Fruit fly (Drosophila melanogaster) whole organism, embryonic: ENCODE results near the gene Rab9E.

Experiments used
- Ada2b ChIP-seq: fragments of 200-800 bp; sonication (Bioruptor generic); IDR thresholded peaks from 2 replicates; pipeline ENCODE4 v1.3.6; 2022; ENCODE audit warnings: missing biosample characterization, missing genetic modification characterization
- Bdp1 ChIP-seq: fragments of 200-800 bp; sonication (Bioruptor generic); optimal IDR thresholded peaks from 3 replicates; lab custom pipeline; 2016; ENCODE audit warnings: missing biosample characterization, missing genetic modification characterization
- BtbVII ChIP-seq: fragments of 200-800 bp; sonication (Bioruptor generic); optimal IDR thresholded peaks from 3 replicates; lab custom pipeline; 2017; ENCODE audit warnings: missing biosample characterization, mild to moderate bottlenecking, missing genetic modification characterization
- C15 ChIP-seq: fragments of 200-800 bp; sonication (Bioruptor generic); IDR thresholded peaks from 3 replicates; pipeline ENCODE4 v1.3.6; 2022; ENCODE audit warnings: missing biosample characterization, missing genetic modification characterization
- CG12155 ChIP-seq: fragments of 200-800 bp; sonication (Bioruptor generic); optimal IDR thresholded peaks from 3 replicates; lab custom pipeline; 2016; ENCODE audit warnings: missing biosample characterization, missing genetic modification characterization
- CG12219 ChIP-seq: fragments of 200-800 bp; sonication (Bioruptor generic); optimal IDR thresholded peaks from 3 replicates; lab custom pipeline; 2018; ENCODE audit warnings: missing biosample characterization, mild to moderate bottlenecking, missing genetic modification characterization
- CG14965 ChIP-seq: fragments of 200-800 bp; sonication (Bioruptor generic); optimal IDR thresholded peaks from 2 replicates; lab custom pipeline; 2016; ENCODE audit warnings: missing biosample characterization, missing genetic modification characterization, borderline replicate concordance
- CG1529 ChIP-seq: fragments of 200-800 bp; sonication (Bioruptor generic); optimal IDR thresholded peaks from 3 replicates; lab custom pipeline; 2018; ENCODE audit warnings: missing biosample characterization, missing genetic modification characterization
- CG17568 ChIP-seq: fragments of 200-800 bp; sonication (Bioruptor generic); optimal IDR thresholded peaks from 2 replicates; lab custom pipeline; 2018; ENCODE audit warnings: missing biosample characterization, mild to moderate bottlenecking, missing genetic modification characterization, moderate library complexity
- CG17612 ChIP-seq: fragments of 200-800 bp; sonication (Bioruptor generic); IDR thresholded peaks from 2 replicates; pipeline ENCODE4 v1.3.6; 2022; ENCODE audit warnings: missing biosample characterization, missing genetic modification characterization
- CG1792 ChIP-seq: fragments of 200-800 bp; sonication (Bioruptor generic); optimal IDR thresholded peaks from 2 replicates; lab custom pipeline; 2016; ENCODE audit warnings: missing biosample characterization, missing genetic modification characterization
- CG18476 ChIP-seq: fragments of 200-800 bp; sonication (Bioruptor generic); optimal IDR thresholded peaks from 2 replicates; lab custom pipeline; 2016; ENCODE audit warnings: missing biosample characterization, mild to moderate bottlenecking, missing genetic modification characterization
- CG2116 ChIP-seq: fragments of 200-800 bp; sonication (Bioruptor generic); optimal IDR thresholded peaks from 3 replicates; lab custom pipeline; 2018; ENCODE audit warnings: missing biosample characterization, mild to moderate bottlenecking, missing genetic modification characterization
- CG2120 ChIP-seq: fragments of 200-800 bp; sonication (Bioruptor generic); optimal IDR thresholded peaks from 3 replicates; lab custom pipeline; 2016; ENCODE audit warnings: missing biosample characterization, missing genetic modification characterization
- CG32772 ChIP-seq: fragments of 200-800 bp; sonication (Bioruptor generic); IDR thresholded peaks from 2 replicates; pipeline ENCODE4 v1.3.6; 2022; ENCODE audit warnings: missing biosample characterization, missing genetic modification characterization
- CG3281 ChIP-seq: fragments of 200-800 bp; sonication (Bioruptor generic); optimal IDR thresholded peaks from 3 replicates; lab custom pipeline; 2017; ENCODE audit warnings: missing biosample characterization, mild to moderate bottlenecking, missing genetic modification characterization
- CG7963 ChIP-seq: fragments of 200-800 bp; sonication (Bioruptor generic); IDR thresholded peaks from 3 replicates; pipeline ENCODE4 v1.3.6; 2022; ENCODE audit warnings: missing biosample characterization, missing genetic modification characterization; ENCODE audit not compliant: partially characterized antibody
- CG8290 ChIP-seq, 3 experiments: fragments of 200-800 bp; sonication (Bioruptor generic); optimal IDR thresholded peaks; 2 replicates each; lab custom pipeline; 2016 to 2019; ENCODE audit warnings: missing biosample characterization in 3 of 3, missing genetic modification characterization in 3 of 3, mild to moderate bottlenecking in 2 of 3, moderate library complexity in 1 of 3
- CG8478 ChIP-seq: fragments of >200 bp; optimal IDR thresholded peaks from 2 replicates; lab custom pipeline; 2018
- CG8924 ChIP-seq: fragments of 200-800 bp; optimal IDR thresholded peaks from 3 replicates; lab custom pipeline; 2019; ENCODE audit warnings: missing biosample characterization, mild to moderate bottlenecking, missing genetic modification characterization, moderate library complexity
- CTCF ChIP-seq: fragments of 200-800 bp; sonication (Bioruptor generic); optimal IDR thresholded peaks from 2 replicates; lab custom pipeline; 2017; ENCODE audit warnings: missing biosample characterization, mild to moderate bottlenecking, missing genetic modification characterization, moderate library complexity
- D19B ChIP-seq: fragments of 200-800 bp; sonication (Bioruptor generic); optimal IDR thresholded peaks from 2 replicates; lab custom pipeline; 2017; ENCODE audit warnings: missing biosample characterization, mild to moderate bottlenecking, missing genetic modification characterization
- Dfd ChIP-seq, 2 experiments: fragments of >200 bp; optimal IDR thresholded peaks; 2 replicates each; lab custom pipeline; 2017; ENCODE audit warnings: missing biosample characterization in 2 of 2, missing genetic modification characterization in 2 of 2
- E2f1 ChIP-seq: fragments of 200-800 bp; sonication (Bioruptor generic); IDR thresholded peaks from 2 replicates; pipeline ENCODE4 v1.3.6; 2022; ENCODE audit warnings: missing biosample characterization, missing genetic modification characterization
- Ets97D ChIP-seq: fragments of 200-800 bp; sonication (Bioruptor generic); optimal IDR thresholded peaks from 3 replicates; lab custom pipeline; 2016; ENCODE audit warnings: missing biosample characterization, missing genetic modification characterization
- GATAe ChIP-seq: fragments of 200-800 bp; sonication (Bioruptor generic); conservative IDR thresholded peaks from 2 replicates; pipeline ENCODE4 v1.3.6; 2022; ENCODE audit warnings: missing biosample characterization, missing genetic modification characterization
- Hey ChIP-seq: fragments of 200-800 bp; sonication (Bioruptor generic); optimal IDR thresholded peaks from 3 replicates; lab custom pipeline; 2018; ENCODE audit warnings: missing biosample characterization, mild to moderate bottlenecking, missing genetic modification characterization
- Meics ChIP-seq: fragments of 200-800 bp; sonication (Bioruptor generic); optimal IDR thresholded peaks from 2 replicates; lab custom pipeline; 2017; ENCODE audit warnings: missing biosample characterization, mild to moderate bottlenecking, missing genetic modification characterization
- Myb ChIP-seq: fragments of 200-800 bp; sonication (Bioruptor generic); optimal IDR thresholded peaks from 2 replicates; lab custom pipeline; 2016; ENCODE audit warnings: missing biosample characterization, missing genetic modification characterization
- NFAT ChIP-seq: fragments of 200-800 bp; sonication (Bioruptor generic); IDR thresholded peaks from 2 replicates; pipeline ENCODE4 v1.3.6; 2022; ENCODE audit warnings: missing biosample characterization, missing genetic modification characterization
- Oaz ChIP-seq: fragments of 200-800 bp; sonication (Bioruptor generic); IDR thresholded peaks from 2 replicates; pipeline ENCODE4 v1.3.6; 2022; ENCODE audit warnings: missing biosample characterization, missing genetic modification characterization
- Six4 ChIP-seq: fragments of 200-800 bp; sonication (Bioruptor generic); optimal IDR thresholded peaks from 2 replicates; lab custom pipeline; 2016; ENCODE audit warnings: missing biosample characterization, missing genetic modification characterization
- Tbp ChIP-seq: fragments of >200 bp; optimal IDR thresholded peaks from 2 replicates; lab custom pipeline; 2018; ENCODE audit warnings: missing biosample characterization, missing genetic modification characterization
- Usf ChIP-seq: fragments of 200-800 bp; sonication (Bioruptor generic); optimal IDR thresholded peaks from 2 replicates; lab custom pipeline; 2017; ENCODE audit warnings: missing genotype, missing biosample characterization, missing genetic modification characterization
- Xrp1 ChIP-seq: fragments of 200-800 bp; sonication (Bioruptor generic); IDR thresholded peaks from 2 replicates; pipeline ENCODE4 v1.3.6; 2022; ENCODE audit warnings: missing biosample characterization, missing genetic modification characterization
- YL-1 ChIP-seq: fragments of 200-800 bp; sonication (Bioruptor generic); optimal IDR thresholded peaks from 3 replicates; lab custom pipeline; 2017; ENCODE audit warnings: missing biosample characterization, mild to moderate bottlenecking, missing genetic modification characterization
- ara ChIP-seq: fragments of 200-800 bp; sonication (Bioruptor generic); IDR thresholded peaks from 2 replicates; pipeline ENCODE4 v1.3.6; 2022; ENCODE audit warnings: missing biosample characterization, missing genetic modification characterization
- bab2 ChIP-seq: fragments of 200-800 bp; sonication (Bioruptor generic); optimal IDR thresholded peaks from 2 replicates; lab custom pipeline; 2016; ENCODE audit warnings: missing biosample characterization, missing genetic modification characterization
- btn ChIP-seq: fragments of 200-800 bp; sonication (Bioruptor generic); optimal IDR thresholded peaks from 2 replicates; lab custom pipeline; 2016; ENCODE audit warnings: missing biosample characterization, missing genetic modification characterization
- disco-r ChIP-seq: fragments of 200-800 bp; sonication (Bioruptor generic); optimal IDR thresholded peaks from 2 replicates; lab custom pipeline; 2016; ENCODE audit warnings: missing biosample characterization, missing genetic modification characterization
- dm ChIP-seq: fragments of 200-800 bp; sonication (Bioruptor generic); optimal IDR thresholded peaks from 3 replicates; lab custom pipeline; 2016; ENCODE audit warnings: missing biosample characterization, missing genetic modification characterization
- dmrt11E ChIP-seq: fragments of 200-800 bp; sonication (Bioruptor generic); optimal IDR thresholded peaks from 3 replicates; lab custom pipeline; 2018; ENCODE audit warnings: missing biosample characterization, mild to moderate bottlenecking, missing genetic modification characterization, moderate library complexity
- dmrt99B ChIP-seq: fragments of 200-800 bp; sonication (Bioruptor generic); optimal IDR thresholded peaks from 2 replicates; lab custom pipeline; 2018; ENCODE audit warnings: missing biosample characterization, mild to moderate bottlenecking, missing genetic modification characterization, moderate library complexity
- esg ChIP-seq: fragments of 200-800 bp; sonication (Bioruptor generic); conservative IDR thresholded peaks from 2 replicates; pipeline ENCODE4 v1.3.6; 2022; ENCODE audit warnings: missing biosample characterization, missing genetic modification characterization
- grn ChIP-seq: fragments of 200-800 bp; sonication (Bioruptor generic); optimal IDR thresholded peaks from 3 replicates; lab custom pipeline; 2017; ENCODE audit warnings: missing biosample characterization, missing genetic modification characterization
- hb ChIP-seq: fragments of 200-800 bp; sonication (Bioruptor generic); IDR thresholded peaks from 3 replicates; pipeline ENCODE4 v1.3.6; 2022; ENCODE audit warnings: missing biosample characterization, missing genetic modification characterization; ENCODE audit not compliant: partially characterized antibody
- hbn ChIP-seq: fragments of 200-800 bp; sonication (Bioruptor generic); IDR thresholded peaks from 2 replicates; pipeline ENCODE4 v1.3.6; 2022; ENCODE audit warnings: missing biosample characterization, missing genetic modification characterization; ENCODE audit not compliant: partially characterized antibody
- insv ChIP-seq, 2 experiments: fragments of 200-800 bp; sonication (Bioruptor generic); optimal IDR thresholded peaks; 3 replicates each; lab custom pipeline; 2016 to 2018; ENCODE audit warnings: missing biosample characterization in 2 of 2, missing genetic modification characterization in 2 of 2
- kah ChIP-seq: fragments of 200-800 bp; sonication (Bioruptor generic); optimal IDR thresholded peaks from 2 replicates; lab custom pipeline; 2018; ENCODE audit warnings: missing biosample characterization, mild to moderate bottlenecking, missing genetic modification characterization
- mirr ChIP-seq: fragments of 200-800 bp; sonication (Bioruptor generic); optimal IDR thresholded peaks from 3 replicates; lab custom pipeline; 2018; ENCODE audit warnings: missing biosample characterization, mild to moderate bottlenecking, missing genetic modification characterization
- org-1 ChIP-seq: fragments of 200-800 bp; sonication (Bioruptor generic); optimal IDR thresholded peaks from 2 replicates; lab custom pipeline; 2017; ENCODE audit warnings: missing biosample characterization, missing genetic modification characterization
- sug ChIP-seq: fragments of 200-800 bp; optimal IDR thresholded peaks from 2 replicates; lab custom pipeline; 2019; ENCODE audit warnings: missing biosample characterization, mild to moderate bottlenecking, missing genetic modification characterization, moderate library complexity
- zfh1 ChIP-seq: fragments of 200-800 bp; sonication (Bioruptor generic); IDR thresholded peaks from 3 replicates; pipeline ENCODE4 v1.3.6; 2022; ENCODE audit warnings: missing biosample characterization, missing genetic modification characterization

The Rab9E gene

dm6 chrX:10628874-10629273 lies 32.8 kb downstream of the Rab9E start (continued):
- TF ChIP-seq dm (GFP tag; lab: Kevin White, UChicago) (no peak), Ada2b (GFP tag; lab: Robert Waterston, UW) (no peak), Usf (GFP tag; lab: Kevin White, UChicago) (no peak), esg (GFP tag; lab: Robert Waterston, UW) (no peak; the same call in 1 of the 2 replicates), mirr (GFP tag; lab: Kevin White, UChicago) (no peak), ara (GFP tag; lab: Robert Waterston, UW) (no peak), insv (GFP tag; optimal IDR thresholded peaks at IDR 0.05; lab: Kevin White, UChicago) (no peak), dmrt99B (tag; lab: Kevin White, UChicago) (peak; percentile 62), CG32772 (GFP tag; lab: Robert Waterston, UW) (no peak), Ets97D (GFP tag; lab: Kevin White, UChicago) (no peak), CG17568 (no peak), CG2120 (GFP tag; lab: Kevin White, UChicago) (peak; percentile 77), D19B (no peak), C15 (no peak), Hey (tag; lab: Kevin White, UChicago) (no peak), CG12219 (GFP tag; lab: Kevin White, UChicago) (no peak), CG8290 (GFP tag; optimal IDR thresholded peaks at IDR 0.05; lab: Kevin White, UChicago) (no peak), CG8290 (tag; optimal IDR thresholded peaks at IDR 0.05; lab: Kevin White, UChicago) (no peak), btn (GFP tag; lab: Kevin White, UChicago) (no peak), hbn (GFP tag; lab: Robert Waterston, UW) (no peak), CTCF (GFP tag; lab: Kevin White, UChicago) (no peak), bab2 (GFP tag; lab: Kevin White, UChicago) (peak; percentile 30), BtbVII (GFP tag; lab: Kevin White, UChicago) (no peak), CG14965 (GFP tag; lab: Kevin White, UChicago) (no peak), CG7963 (GFP tag; lab: Robert Waterston, UW) (no peak), dmrt11E (peak; percentile 50), CG1792 (no peak), Myb (GFP tag; lab: Kevin White, UChicago) (peak; percentile 16), CG2116 (GFP tag; lab: Kevin White, UChicago) (peak; percentile 3), hb (GFP tag; lab: Robert Waterston, UW) (0 out of 3 replicates have a peak, but pooled peaks have one; percentile 12), org-1 (peak; percentile 54), CG17612 (GFP tag; lab: Robert Waterston, UW) (no peak), Dfd (GFP tag; optimal IDR thresholded peaks at IDR 0.05; lab: Kevin White, UChicago) (no peak), Bdp1 (GFP tag; lab: Kevin White, UChicago) (no peak), NFAT (GFP tag; lab: Robert Waterston, UW) (no peak), CG12155 (GFP tag; lab: Kevin White, UChicago) (peak; percentile 13), CG3281 (peak; percentile 62), CG8924 (tag; lab: Kevin White, UChicago) (peak; percentile 47), Xrp1 (GFP tag; lab: Robert Waterston, UW) (peak; percentile 32; the same call in 1 of the 2 replicates), YL-1 (GFP tag; lab: Kevin White, UChicago) (no peak), GATAe (no peak), zfh1 (GFP tag; lab: Robert Waterston, UW) (no peak), disco-r (GFP tag; lab: Kevin White, UChicago) (no peak), Tbp (no peak), E2f1 (GFP tag; lab: Robert Waterston, UW) (peak; percentile 18; the same call in 1 of the 2 replicates), CG8478 (lab: Kevin White, UChicago) (no peak), CG1529 (GFP tag; lab: Kevin White, UChicago) (no peak), Oaz (GFP tag; lab: Robert Waterston, UW) (no peak), CG18476 (GFP tag; lab: Kevin White, UChicago) (peak; percentile 50), Six4 (GFP tag; lab: Kevin White, UChicago) (peak; percentile 4), Meics (peak; percentile 71), grn (GFP tag; lab: Kevin White, UChicago) (no peak), sug (tag; lab: Kevin White, UChicago) (no peak), kah (GFP tag; lab: Kevin White, UChicago) (no peak)
